Fruit fly (Drosophila melanogaster): ENCODE measurements around the gene CG32988.

The CG32988 gene

dm6 chr2L:8888720-8889119 lies 24.1 kb downstream of the CG32988 start (continued):
- TF ChIP-seq mirr (GFP tag; optimal IDR thresholded peaks at IDR 0.05): no peak
- no peak for TF ChIP-seq CG10959 (GFP tag; IDR thresholded peaks at IDR 0.05)
- TF ChIP-seq Optix (GFP tag; IDR thresholded peaks at IDR 0.05): no peak
- no peak for TF ChIP-seq CG10979 (tag; optimal IDR thresholded peaks at IDR 0.05)
- no peak for TF ChIP-seq Dbx (GFP tag; IDR thresholded peaks at IDR 0.05)
- TF ChIP-seq eve (GFP tag; optimal IDR thresholded peaks at IDR 0.05): no peak
- TF ChIP-seq gfzf (GFP tag; optimal IDR thresholded peaks at IDR 0.05): peak; percentile 51
- TF ChIP-seq CG11504 (tag; optimal IDR thresholded peaks at IDR 0.05): peak; percentile 46
- TF ChIP-seq Ssrp (tag; optimal IDR thresholded peaks at IDR 0.05): no peak
- TF ChIP-seq E2f2 (GFP tag; IDR thresholded peaks at IDR 0.05): peak; percentile 78
- no peak for TF ChIP-seq crol (GFP tag; IDR thresholded peaks at IDR 0.05)
- no peak for TF ChIP-seq salm (tag; optimal IDR thresholded peaks at IDR 0.05)
- no peak for TF ChIP-seq fru (optimal IDR thresholded peaks at IDR 0.05)
- TF ChIP-seq hkb (optimal IDR thresholded peaks at IDR 0.05): peak; percentile 75
- no peak for TF ChIP-seq hkb (GFP tag; IDR thresholded peaks at IDR 0.05)
- TF ChIP-seq Abd-B (GFP tag; optimal IDR thresholded peaks at IDR 0.05): peak; percentile 19
- TF ChIP-seq Trl (optimal IDR thresholded peaks at IDR 0.05): peak in 1 of 2 experiments; percentile 4
- TF ChIP-seq Trl (GFP tag; optimal IDR thresholded peaks at IDR 0.05): no peak
- TF ChIP-seq Dp (GFP tag; optimal IDR thresholded peaks at IDR 0.05): peak; percentile 65
- no peak for TF ChIP-seq Elba2 (GFP tag; optimal IDR thresholded peaks at IDR 0.05)
- peak; percentile 28 for TF ChIP-seq yki (optimal IDR thresholded peaks at IDR 0.05)
- peak; percentile 66 for TF ChIP-seq ftz-f1 (GFP tag; optimal IDR thresholded peaks at IDR 0.05)
- peak in 1 of 2 experiments; percentile 6 for TF ChIP-seq chif (GFP tag; optimal IDR thresholded peaks at IDR 0.05)
- TF ChIP-seq Myb (GFP tag; optimal IDR thresholded peaks at IDR 0.05): peak; percentile 59
- peak; percentile 6 for TF ChIP-seq Jarid2 (GFP tag; optimal IDR thresholded peaks at IDR 0.05)
- TF ChIP-seq C15 (GFP tag; IDR thresholded peaks at IDR 0.05): no peak
- TF ChIP-seq CG33213 (GFP tag; optimal IDR thresholded peaks at IDR 0.05): peak; percentile 24
- TF ChIP-seq ind (GFP tag; optimal IDR thresholded peaks at IDR 0.05): no peak
- TF ChIP-seq pzg (GFP tag; optimal IDR thresholded peaks at IDR 0.05): peak; percentile 43
- peak in 1 of 2 experiments; percentile 12 for TF ChIP-seq dpn (GFP tag; optimal IDR thresholded peaks at IDR 0.05)
- peak; percentile 28 for TF ChIP-seq CG17829 (tag; optimal IDR thresholded peaks at IDR 0.05)
- TF ChIP-seq CG11696 (GFP tag; IDR thresholded peaks at IDR 0.05): no peak
- no peak for TF ChIP-seq hth (optimal IDR thresholded peaks at IDR 0.05)
- TF ChIP-seq fd96Cb (tag; optimal IDR thresholded peaks at IDR 0.05): no peak
- TF ChIP-seq tll (GFP tag; optimal IDR thresholded peaks at IDR 0.05): peak in 1 of 2 experiments; percentile 25
- peak; percentile 43 for TF ChIP-seq stwl (tag; optimal IDR thresholded peaks at IDR 0.05)
- no peak for TF ChIP-seq CG16779 (GFP tag; IDR thresholded peaks at IDR 0.05)
- peak; percentile 22 for TF ChIP-seq Xbp1 (GFP tag; optimal IDR thresholded peaks at IDR 0.05)
- TF ChIP-seq BEAF-32 (GFP tag; optimal IDR thresholded peaks at IDR 0.05): peak; percentile 21
- TF ChIP-seq nmo (GFP tag; optimal IDR thresholded peaks at IDR 0.05): peak; percentile 51
- TF ChIP-seq ken (GFP tag; IDR thresholded peaks at IDR 0.05): no peak
- TF ChIP-seq gro (GFP tag; optimal IDR thresholded peaks at IDR 0.05): peak; percentile 63
- peak; percentile 27; the same call in 1 of the 2 replicates for TF ChIP-seq amos (GFP tag; IDR thresholded peaks at IDR 0.05; ENCODE audit: partially characterized antibody)
- TF ChIP-seq CG17328 (GFP tag; IDR thresholded peaks at IDR 0.05): no peak
- TF ChIP-seq CoRest (tag; optimal IDR thresholded peaks at IDR 0.05): peak; percentile 3
